Worm (Caenorhabditis elegans): Measurements from ENCODE around the gene cdd-1.

- TF ChIP-seq hlh-12 (tag; optimal IDR thresholded peaks at IDR 0.05) (no peak), bed-2 (GFP tag; IDR thresholded peaks at IDR 0.05) (no peak), madf-10 (tag; optimal IDR thresholded peaks at IDR 0.05) (no peak), nhr-90 (tag; optimal IDR thresholded peaks at IDR 0.05) (no peak), egrh-3 (GFP tag; IDR thresholded peaks at IDR 0.05) (no peak), unc-62 (GFP tag; optimal IDR thresholded peaks at IDR 0.05) (no peak), hmg-1.2 (GFP tag; IDR thresholded peaks at IDR 0.05) (no peak), B0336.3 (GFP tag; IDR thresholded peaks at IDR 0.05) (no peak), hrde-1 (tag; optimal IDR thresholded peaks at IDR 0.05; ENCODE audit: borderline replicate concordance) (no peak)
Measured at ce11 chrX:8193213-8193612, 17.7 kb downstream of the cdd-1 start.

Measured in whole organism, young adult.